Fruit fly (Drosophila melanogaster) whole organism, embryonic: ENCODE measurements around the gene Rassf.

Source experiments
- BtbVII ChIP-seq: fragments of 200-800 bp; sonication (Bioruptor generic); optimal IDR thresholded peaks from 3 replicates; lab custom pipeline; 2017; ENCODE audit warnings: missing biosample characterization, mild to moderate bottlenecking, missing genetic modification characterization
- CG12769 ChIP-seq: fragments of 200-800 bp; sonication (Bioruptor generic); optimal IDR thresholded peaks from 2 replicates; lab custom pipeline; 2019; ENCODE audit warnings: missing biosample characterization, mild to moderate bottlenecking, missing genetic modification characterization, moderate library complexity
- CG13624 ChIP-seq: fragments of 200-800 bp; sonication (Bioruptor generic); optimal IDR thresholded peaks from 2 replicates; lab custom pipeline; 2016; ENCODE audit warnings: missing biosample characterization, missing genetic modification characterization
- CG17612 ChIP-seq: fragments of 200-800 bp; sonication (Bioruptor generic); IDR thresholded peaks from 2 replicates; pipeline ENCODE4 v1.3.6; 2022; ENCODE audit warnings: missing biosample characterization, missing genetic modification characterization
- CG2712 ChIP-seq: fragments of 200-800 bp; optimal IDR thresholded peaks from 3 replicates; lab custom pipeline; 2019; ENCODE audit warnings: missing biosample characterization, mild to moderate bottlenecking, missing genetic modification characterization, moderate library complexity
- CG30403 ChIP-seq: fragments of 200-800 bp; sonication (Bioruptor generic); optimal IDR thresholded peaks from 3 replicates; lab custom pipeline; 2016; ENCODE audit warnings: missing biosample characterization, missing genetic modification characterization
- CG4328 ChIP-seq: fragments of 200-800 bp; sonication (Bioruptor generic); optimal IDR thresholded peaks from 3 replicates; lab custom pipeline; 2017; ENCODE audit warnings: missing biosample characterization, missing genetic modification reagents, missing genetic modification characterization
- CG6175 ChIP-seq: fragments of 200-800 bp; sonication (Bioruptor generic); IDR thresholded peaks from 3 replicates; pipeline ENCODE4 v1.3.6; 2022; ENCODE audit warnings: missing biosample characterization, missing genetic modification characterization
- CG7839 ChIP-seq: fragments of 200-800 bp; sonication (Bioruptor generic); optimal IDR thresholded peaks from 3 replicates; lab custom pipeline; 2018; ENCODE audit warnings: missing biosample characterization, mild to moderate bottlenecking, missing genetic modification characterization, moderate library complexity
- CG8281 ChIP-seq: fragments of 200-800 bp; sonication (Bioruptor generic); optimal IDR thresholded peaks from 2 replicates; lab custom pipeline; 2018; ENCODE audit warnings: missing biosample characterization, mild to moderate bottlenecking, missing genetic modification characterization, moderate library complexity
- D19B ChIP-seq: fragments of 200-800 bp; sonication (Bioruptor generic); optimal IDR thresholded peaks from 2 replicates; lab custom pipeline; 2017; ENCODE audit warnings: missing biosample characterization, mild to moderate bottlenecking, missing genetic modification characterization
- Dip2 ChIP-seq: fragments of 200-800 bp; sonication (Bioruptor generic); IDR thresholded peaks from 2 replicates; pipeline ENCODE4 v1.3.6; 2022; ENCODE audit warnings: missing biosample characterization, missing genetic modification characterization
- Dip3 ChIP-seq: fragments of 200-800 bp; sonication (Bioruptor generic); optimal IDR thresholded peaks from 3 replicates; lab custom pipeline; 2016; ENCODE audit warnings: missing biosample characterization, missing genetic modification characterization
- Fer2 ChIP-seq: fragments of 200-800 bp; sonication (Bioruptor generic); optimal IDR thresholded peaks from 2 replicates; lab custom pipeline; 2018; ENCODE audit warnings: missing biosample characterization, mild to moderate bottlenecking, missing genetic modification characterization, moderate library complexity
- Fer3 ChIP-seq: fragments of 200-800 bp; sonication (Bioruptor generic); optimal IDR thresholded peaks from 2 replicates; lab custom pipeline; 2018; ENCODE audit warnings: missing biosample characterization, mild to moderate bottlenecking, missing genetic modification characterization, moderate library complexity
- GATAe ChIP-seq: fragments of 200-800 bp; sonication (Bioruptor generic); conservative IDR thresholded peaks from 2 replicates; pipeline ENCODE4 v1.3.6; 2022; ENCODE audit warnings: missing biosample characterization, missing genetic modification characterization
- Hr78 ChIP-seq, 2 experiments: fragments of 200-800 bp in 1 of 2; fragments of >200 bp in 1 of 2; sonication (Bioruptor generic) in 1 of 2; optimal IDR thresholded peaks; 2 replicates each; lab custom pipeline; 2017 to 2019; ENCODE audit warnings: missing biosample characterization in 2 of 2, missing genetic modification characterization in 2 of 2, mild to moderate bottlenecking in 1 of 2, moderate library complexity in 1 of 2
- Hsf ChIP-seq: fragments of 200-800 bp; sonication (Bioruptor generic); optimal IDR thresholded peaks from 3 replicates; lab custom pipeline; 2016; ENCODE audit warnings: missing biosample characterization, missing genetic modification characterization
- Jarid2 ChIP-seq: fragments of 200-800 bp; sonication (Bioruptor generic); optimal IDR thresholded peaks from 3 replicates; lab custom pipeline; 2017; ENCODE audit warnings: mild to moderate bottlenecking, missing biosample characterization, missing genetic modification reagents, missing genetic modification characterization
- Kr ChIP-seq: fragments of 200-800 bp; sonication (Bioruptor generic); optimal IDR thresholded peaks from 2 replicates; lab custom pipeline; 2017; ENCODE audit warnings: missing biosample characterization, mild to moderate bottlenecking, missing genetic modification characterization
- Max ChIP-seq: fragments of 200-800 bp; sonication (Bioruptor generic); optimal IDR thresholded peaks from 2 replicates; lab custom pipeline; 2016; ENCODE audit warnings: missing biosample characterization, mild to moderate bottlenecking, missing genetic modification characterization
- Myb ChIP-seq: fragments of 200-800 bp; sonication (Bioruptor generic); optimal IDR thresholded peaks from 2 replicates; lab custom pipeline; 2016; ENCODE audit warnings: missing biosample characterization, missing genetic modification characterization
- NK7.1 ChIP-seq: fragments of 200-800 bp; sonication (Bioruptor generic); optimal IDR thresholded peaks from 3 replicates; lab custom pipeline; 2016; ENCODE audit warnings: missing biosample characterization, missing genetic modification characterization
- Rfx ChIP-seq: fragments of 200-800 bp; sonication (Bioruptor generic); IDR thresholded peaks from 2 replicates; pipeline ENCODE4 v1.3.6; 2022; ENCODE audit warnings: missing biosample characterization, missing genetic modification characterization
- Sox100B ChIP-seq: fragments of 200-800 bp; sonication (Bioruptor generic); optimal IDR thresholded peaks from 3 replicates; lab custom pipeline; 2018; ENCODE audit warnings: missing biosample characterization, mild to moderate bottlenecking, missing genetic modification characterization
- Sox102F ChIP-seq: fragments of 200-800 bp; sonication (Bioruptor generic); optimal IDR thresholded peaks from 2 replicates; lab custom pipeline; 2018; ENCODE audit warnings: missing biosample characterization, mild to moderate bottlenecking, missing genetic modification characterization, moderate library complexity
- Ssrp ChIP-seq: fragments of 200-800 bp; sonication (Bioruptor generic); optimal IDR thresholded peaks from 2 replicates; lab custom pipeline; 2018; ENCODE audit warnings: missing biosample characterization, mild to moderate bottlenecking, missing genetic modification characterization, moderate library complexity
- bcd ChIP-seq: fragments of 200-800 bp; sonication (Bioruptor generic); optimal IDR thresholded peaks from 2 replicates; lab custom pipeline; 2017; ENCODE audit warnings: missing biosample characterization, mild to moderate bottlenecking, missing genetic modification characterization
- bowl ChIP-seq: fragments of 200-800 bp; sonication (Bioruptor generic); IDR thresholded peaks from 2 replicates; pipeline ENCODE4 v1.3.6; 2022; ENCODE audit warnings: missing biosample characterization, missing genetic modification characterization
- chif ChIP-seq, 2 experiments: fragments of 200-800 bp; sonication (Bioruptor generic); optimal IDR thresholded peaks; 3 replicates each; lab custom pipeline; 2016; ENCODE audit warnings: missing biosample characterization in 2 of 2, missing genetic modification characterization in 2 of 2
- chn ChIP-seq: fragments of 200-800 bp; sonication (Bioruptor generic); optimal IDR thresholded peaks from 2 replicates; lab custom pipeline; 2016; ENCODE audit warnings: missing biosample characterization, missing genetic modification characterization
- disco-r ChIP-seq: fragments of 200-800 bp; sonication (Bioruptor generic); optimal IDR thresholded peaks from 2 replicates; lab custom pipeline; 2016; ENCODE audit warnings: missing biosample characterization, missing genetic modification characterization
- en ChIP-seq: fragments of 200-800 bp; sonication (Bioruptor generic); optimal IDR thresholded peaks from 2 replicates; lab custom pipeline; 2016; ENCODE audit warnings: missing biosample characterization, missing genetic modification characterization
- fd3F ChIP-seq: fragments of 200-800 bp; sonication (Bioruptor generic); optimal IDR thresholded peaks from 2 replicates; lab custom pipeline; 2018; ENCODE audit warnings: missing biosample characterization, mild to moderate bottlenecking, missing genetic modification characterization, moderate library complexity
- gcm2 ChIP-seq: fragments of 200-800 bp; sonication (Bioruptor generic); optimal IDR thresholded peaks from 2 replicates; lab custom pipeline; 2016; ENCODE audit warnings: missing biosample characterization, missing genetic modification characterization
- gfzf ChIP-seq: fragments of 200-800 bp; sonication (Bioruptor generic); optimal IDR thresholded peaks from 2 replicates; lab custom pipeline; 2016; ENCODE audit warnings: missing biosample characterization, mild to moderate bottlenecking, missing genetic modification characterization, moderate library complexity
- hb ChIP-seq: fragments of 200-800 bp; sonication (Bioruptor generic); IDR thresholded peaks from 3 replicates; pipeline ENCODE4 v1.3.6; 2022; ENCODE audit warnings: missing biosample characterization, missing genetic modification characterization; ENCODE audit not compliant: partially characterized antibody
- her ChIP-seq: fragments of 200-800 bp; sonication (Bioruptor generic); optimal IDR thresholded peaks from 2 replicates; lab custom pipeline; 2016; ENCODE audit warnings: missing biosample characterization, missing genetic modification characterization
- hth ChIP-seq: fragments of >200 bp; optimal IDR thresholded peaks from 2 replicates; lab custom pipeline; 2017; ENCODE audit warnings: inconsistent platforms
- ind ChIP-seq: fragments of 200-800 bp; sonication (Bioruptor generic); optimal IDR thresholded peaks from 3 replicates; lab custom pipeline; 2016; ENCODE audit warnings: missing biosample characterization, missing genetic modification characterization
- kay ChIP-seq: fragments of 200-800 bp; sonication (Bioruptor generic); optimal IDR thresholded peaks from 2 replicates; lab custom pipeline; 2016; ENCODE audit warnings: missing biosample characterization, missing genetic modification characterization
- mirr ChIP-seq: fragments of 200-800 bp; sonication (Bioruptor generic); optimal IDR thresholded peaks from 3 replicates; lab custom pipeline; 2018; ENCODE audit warnings: missing biosample characterization, mild to moderate bottlenecking, missing genetic modification characterization
- pb ChIP-seq: fragments of 200-800 bp; sonication (Bioruptor generic); optimal IDR thresholded peaks from 3 replicates; lab custom pipeline; 2016; ENCODE audit warnings: missing biosample characterization, missing genetic modification characterization
- prd ChIP-seq, 3 experiments: fragments of >200 bp in 2 of 3; fragments of 200-800 bp in 1 of 3; sonication (Bioruptor generic) in 1 of 3; optimal IDR thresholded peaks in 2 of 3; IDR thresholded peaks in 1 of 3; 2 replicates in 2 of 3; 3 replicates in 1 of 3; pipeline versions ENCODE4 v1.3.6 to Lab custom; 2017 to 2022; ENCODE audit warnings: missing biosample characterization in 1 of 3, missing genetic modification characterization in 1 of 3
- pzg ChIP-seq: fragments of 200-800 bp; sonication (Bioruptor generic); optimal IDR thresholded peaks from 3 replicates; lab custom pipeline; 2018; ENCODE audit warnings: missing biosample characterization, mild to moderate bottlenecking, missing genetic modification characterization, moderate library complexity
- seq ChIP-seq: fragments of 200-800 bp; sonication (Bioruptor generic); IDR thresholded peaks from 2 replicates; pipeline ENCODE4 v1.3.6; 2022; ENCODE audit warnings: missing biosample characterization, missing genetic modification characterization
- tap ChIP-seq: fragments of 200-800 bp; optimal IDR thresholded peaks from 3 replicates; lab custom pipeline; 2019; ENCODE audit warnings: missing biosample characterization, mild to moderate bottlenecking, missing genetic modification characterization, moderate library complexity
- tup ChIP-seq: fragments of 200-800 bp; sonication (Bioruptor generic); optimal IDR thresholded peaks from 2 replicates; lab custom pipeline; 2016; ENCODE audit warnings: missing biosample characterization, mild to moderate bottlenecking, missing genetic modification characterization, moderate library complexity
- wor ChIP-seq: fragments of 200-800 bp; sonication (Bioruptor generic); IDR thresholded peaks from 2 replicates; pipeline ENCODE4 v1.3.6; 2022; ENCODE audit warnings: missing biosample characterization, missing genetic modification characterization

Gene Rassf

dm6 chr3R:23117683-23118470 is at the start of gene Rassf, which contains the start of gene CenB1A (continued):
- TF ChIP-seq Max (GFP tag; lab: Kevin White, UChicago) (peak; percentile 34), CG30403 (GFP tag; lab: Kevin White, UChicago) (peak; percentile 76), CG17612 (GFP tag; lab: Robert Waterston, UW) (no peak), NK7.1 (GFP tag; lab: Kevin White, UChicago) (no peak), gfzf (GFP tag; lab: Kevin White, UChicago) (peak; percentile 84), Kr (GFP tag; lab: Kevin White, UChicago) (no peak), Sox102F (GFP tag; lab: Kevin White, UChicago) (peak; percentile 9), Myb (GFP tag; lab: Kevin White, UChicago) (peak; percentile 57), Hsf (GFP tag; lab: Kevin White, UChicago) (peak; percentile 55), Fer3 (tag; lab: Kevin White, UChicago) (peak; percentile 4), en (GFP tag; lab: Kevin White, UChicago) (no peak), CG6175 (GFP tag; lab: Robert Waterston, UW) (no peak), prd (optimal IDR thresholded peaks at IDR 0.05; lab: Kevin White, UChicago) (no peak), prd (GFP tag; IDR thresholded peaks at IDR 0.05; lab: Robert Waterston, UW) (peak; percentile 53; the same call in 2 of the 3 replicates), bcd (GFP tag; lab: Kevin White, UChicago) (peak; percentile 24), chif (GFP tag; optimal IDR thresholded peaks at IDR 0.05; lab: Kevin White, UChicago) (peak in 1 of 2 experiments; percentile 36), disco-r (GFP tag; lab: Kevin White, UChicago) (no peak), tup (no peak), CG12769 (tag; lab: Kevin White, UChicago) (no peak), GATAe (GFP tag; lab: Robert Waterston, UW) (no peak), gcm2 (GFP tag; lab: Kevin White, UChicago) (no peak), fd3F (GFP tag; lab: Kevin White, UChicago) (no peak), CG13624 (peak; percentile 64), pzg (GFP tag; lab: Kevin White, UChicago) (peak; percentile 50), CG2712 (tag; lab: Kevin White, UChicago) (peak; percentile 14), Rfx (GFP tag; lab: Robert Waterston, UW) (peak; percentile 52), kay (GFP tag; lab: Kevin White, UChicago) (peak; percentile 19), mirr (no peak), BtbVII (no peak), Hr78 (GFP tag; optimal IDR thresholded peaks at IDR 0.05; lab: Kevin White, UChicago) (no peak), CG4328 (GFP tag; lab: Kevin White, UChicago) (no peak), hb (GFP tag; lab: Robert Waterston, UW) (no peak), CG7839 (tag; lab: Kevin White, UChicago) (peak; percentile 37), bowl (no peak), D19B (no peak), hth (lab: Kevin White, UChicago) (no peak), Jarid2 (no peak), CG8281 (tag; lab: Kevin White, UChicago) (no peak), Sox100B (GFP tag; lab: Kevin White, UChicago) (no peak), tap (tag; lab: Kevin White, UChicago) (no peak), her (peak; percentile 11), pb (GFP tag; lab: Kevin White, UChicago) (peak; percentile 40), Dip3 (GFP tag; lab: Kevin White, UChicago) (peak; percentile 59), seq (GFP tag; lab: Robert Waterston, UW) (no peak), Dip2 (GFP tag; lab: Robert Waterston, UW) (no peak), ind (peak; percentile 45), Ssrp (peak; percentile 32), chn (GFP tag; lab: Kevin White, UChicago) (peak; percentile 50), wor (GFP tag; lab: Robert Waterston, UW) (no peak), Fer2 (tag; lab: Kevin White, UChicago) (no peak)
